Worm (Caenorhabditis elegans) whole organism, L4/young adult: ENCODE results near the gene xbp-1.

ENCODE experiments used
- W03F9.2 ChIP-seq: fragments of 150-350 bp; optimal IDR thresholded peaks from 2 replicates; lab custom pipeline; 2014; ENCODE audit warnings: missing biosample characterization, missing genetic modification characterization
- dao-5 ChIP-seq: sonication (generic microtip); optimal IDR thresholded peaks from 2 replicates; lab custom pipeline; 2016; ENCODE audit warnings: missing genotype, missing genetic modification characterization, moderate library complexity, missing compliant biosample characterization
- him-1 ChIP-seq: sonication (generic microtip); optimal IDR thresholded peaks from 2 replicates; lab custom pipeline; 2016; ENCODE audit warnings: missing genotype, missing genetic modification reagents, missing genetic modification characterization, missing compliant biosample characterization

The xbp-1 gene

ce11 chrIII:4193659-4194103 lies at the start of gene xbp-1:
xbp-1 (plus strand) TSS chrIII:4193809.
- TF ChIP-seq dao-5 (no peak), him-1 (tag; lab: Kevin White, UChicago) (peak; percentile 63), W03F9.2 (tag; lab: Kevin White, UChicago) (peak; percentile 84)

DNA sequence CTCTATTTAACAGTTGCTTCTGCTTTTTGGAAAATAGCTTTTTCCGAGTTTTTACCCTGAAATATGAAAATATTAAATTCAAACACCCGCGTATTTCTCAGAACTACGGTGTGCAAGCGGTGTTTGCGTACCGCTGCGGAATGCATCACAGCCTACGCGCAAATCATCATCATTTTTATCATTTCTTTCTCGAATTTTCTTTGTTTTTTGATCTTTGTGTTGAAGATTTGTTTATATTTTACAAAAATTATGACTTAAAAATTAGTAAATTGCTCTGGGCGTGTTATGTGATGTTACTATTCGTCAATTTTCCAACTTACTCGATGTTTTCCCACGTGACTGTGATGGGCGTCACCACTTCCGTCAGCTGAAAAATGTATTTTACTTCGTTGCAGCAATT lies 42.7 kb upstream of the xbp-1 start:
- TF ChIP-seq W03F9.2 (tag; lab: Kevin White, UChicago) (peak; percentile 73), him-1 (tag; lab: Kevin White, UChicago) (no peak), dao-5 (no peak)

DNA sequence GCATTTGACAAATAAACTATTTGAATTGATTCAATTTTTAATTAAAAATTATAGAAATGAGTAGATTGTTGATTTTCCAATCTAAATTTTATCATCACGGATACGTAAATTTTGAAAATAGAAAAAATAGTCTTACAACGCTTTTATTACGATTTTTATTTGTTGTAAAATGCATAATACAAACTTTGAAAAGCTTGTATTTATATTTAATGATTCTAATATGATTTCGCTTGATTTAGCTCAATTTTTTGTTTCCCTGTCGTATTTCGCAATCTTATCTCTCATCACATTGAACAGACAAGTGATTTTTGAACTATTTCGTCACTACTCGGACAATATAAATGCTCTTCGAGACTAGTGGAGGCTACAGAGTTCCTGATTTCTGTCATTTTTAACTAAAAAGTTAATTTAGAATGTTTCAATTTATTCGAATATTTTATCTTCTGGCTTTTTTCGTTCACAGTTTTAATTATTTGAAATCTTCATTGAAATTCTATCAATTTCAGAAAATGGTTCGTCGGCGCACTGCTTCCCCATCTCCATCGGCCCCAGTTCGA lies 42.0 kb upstream of the xbp-1 start, which contains the start of the genes wht-3 and har-1:
Gene wht-3 (minus strand): TSS at position 51 of the 557 bp plus-strand sequence.
Gene har-1 (plus strand): TSS at position 507 of the 557 bp plus-strand sequence.
- no peak for TF ChIP-seq him-1 (tag; lab: Kevin White, UChicago)
- TF ChIP-seq W03F9.2 (tag; lab: Kevin White, UChicago) = no peak
- TF ChIP-seq dao-5 = no peak

DNA sequence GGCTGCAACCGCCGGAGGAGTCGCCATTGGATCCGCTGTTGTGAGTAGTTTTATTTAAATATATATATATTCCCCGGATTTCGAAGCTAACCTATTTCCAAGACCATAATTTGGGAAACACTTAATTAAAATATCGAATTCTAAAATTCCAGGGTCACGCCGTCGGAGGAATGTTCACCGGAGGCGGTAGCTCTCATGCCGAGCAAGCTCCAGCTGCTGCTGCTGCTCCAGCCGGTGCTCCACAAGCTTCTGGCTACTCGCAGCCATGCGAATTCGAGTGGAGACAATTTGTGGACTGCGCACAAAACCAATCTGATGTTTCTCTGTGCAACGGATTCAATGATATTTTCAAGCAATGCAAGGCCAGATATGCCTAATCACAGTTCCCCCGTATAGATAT lies 41.3 kb upstream of the xbp-1 start:
- no peak for TF ChIP-seq dao-5
- TF ChIP-seq him-1 (tag; lab: Kevin White, UChicago) = no peak
- no peak for TF ChIP-seq W03F9.2 (tag; lab: Kevin White, UChicago)

DNA sequence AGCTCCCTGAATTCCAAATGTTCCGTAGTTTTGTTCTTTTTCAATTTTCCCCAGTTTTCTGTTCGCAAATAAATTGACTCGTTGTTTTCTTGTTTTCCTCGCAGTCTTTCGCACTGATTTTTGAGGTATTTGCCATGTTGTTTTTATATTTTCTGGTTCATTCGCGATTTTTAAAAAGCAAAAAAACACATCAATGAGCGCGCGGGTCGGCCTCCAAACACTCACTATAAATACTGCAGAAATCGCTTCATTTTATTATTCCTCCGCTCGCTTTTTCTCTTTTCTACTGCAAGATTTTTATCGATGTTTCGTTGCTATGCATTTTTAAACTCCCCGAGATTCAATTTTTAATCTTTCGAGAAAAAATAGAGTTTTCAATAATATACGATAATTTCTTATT lies 40.8 kb upstream of the xbp-1 start:
- no peak for TF ChIP-seq him-1 (tag; lab: Kevin White, UChicago)
- no peak for TF ChIP-seq W03F9.2 (tag; lab: Kevin White, UChicago)
- no peak for TF ChIP-seq dao-5

DNA sequence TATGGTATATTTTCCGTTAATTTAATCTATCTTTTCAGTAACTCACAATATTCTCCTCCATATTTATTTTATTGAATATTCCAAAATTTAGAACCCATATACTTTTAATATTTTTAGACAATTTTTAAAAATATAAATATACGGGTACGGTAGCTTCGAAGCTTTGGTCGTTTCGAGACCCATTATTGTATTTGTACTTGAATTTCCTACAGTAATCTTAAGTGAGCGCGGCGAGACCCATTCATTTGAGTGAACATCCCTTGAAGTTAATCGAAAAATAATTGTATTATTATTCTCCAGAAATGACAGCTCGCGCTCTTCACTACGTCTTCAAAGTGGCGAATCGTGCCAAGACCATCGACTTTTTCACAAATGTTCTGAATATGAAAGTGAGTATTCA lies 40.3 kb upstream of the xbp-1 start, which contains the start of gene glod-4:
Gene glod-4 (plus strand): TSS at position 301 of the 400 bp plus-strand sequence.
- TF ChIP-seq dao-5 (no peak), W03F9.2 (tag; lab: Kevin White, UChicago) (no peak)

DNA sequence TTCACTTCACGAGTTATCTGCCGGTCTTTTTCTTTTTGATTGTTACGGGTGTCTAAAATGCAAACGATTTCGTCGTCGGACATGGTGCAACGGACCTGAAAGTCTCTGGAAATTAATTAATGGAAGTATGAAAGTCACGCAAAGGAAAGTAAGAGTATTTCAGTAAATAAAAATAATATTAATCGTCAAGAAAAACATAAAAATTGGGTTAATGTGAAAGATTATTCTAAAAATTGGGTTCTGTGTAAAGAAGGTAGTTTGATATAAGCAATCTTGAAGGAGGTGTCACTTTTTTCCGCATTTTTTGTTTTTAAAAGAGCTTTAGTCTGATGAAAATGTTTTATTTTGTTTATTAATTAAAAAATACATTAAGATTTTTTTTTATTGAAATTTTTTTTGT lies 36.3 kb upstream of the xbp-1 start, which contains the start of gene C16C10.9:
Gene C16C10.9 (minus strand): TSS at position 101 of the 400 bp plus-strand sequence.
- TF ChIP-seq W03F9.2 (tag; lab: Kevin White, UChicago) (no peak), him-1 (tag; lab: Kevin White, UChicago) (no peak)

ce11 chrIII:4160937-4161336 lies 32.7 kb upstream of the xbp-1 start, which contains the start of gene C01G12.16:
C01G12.16 (plus strand) TSS chrIII:4161237.
- no peak for TF ChIP-seq him-1 (tag; lab: Kevin White, UChicago)
- no peak for TF ChIP-seq dao-5
- no peak for TF ChIP-seq W03F9.2 (tag; lab: Kevin White, UChicago)

ce11 chrIII:4164071-4164470 lies 29.5 kb upstream of the xbp-1 start, which contains the start of gene C16C10.8:
C16C10.8 (minus strand) TSS chrIII:4164171.
- TF ChIP-seq him-1 (tag; lab: Kevin White, UChicago) = no peak
- TF ChIP-seq dao-5 = no peak
- no peak for TF ChIP-seq W03F9.2 (tag; lab: Kevin White, UChicago)

DNA sequence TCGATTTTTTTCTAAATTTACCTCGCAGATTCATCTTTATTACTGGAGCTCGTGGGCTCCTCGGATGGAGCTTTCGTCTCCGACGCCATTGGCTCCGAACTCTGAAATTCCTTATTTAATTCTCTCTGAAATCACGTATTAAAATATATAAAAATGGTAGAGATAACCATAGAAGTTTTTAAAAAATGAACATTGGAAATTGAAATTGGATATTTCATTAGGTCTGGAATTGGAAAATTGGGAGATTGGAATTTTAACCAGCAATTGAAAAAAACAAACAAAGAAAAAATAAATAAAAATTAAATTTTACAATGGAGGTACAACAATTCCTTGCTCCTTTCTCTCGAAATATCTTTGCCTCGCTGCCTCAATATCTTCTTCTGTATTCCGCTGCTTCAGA lies 26.9 kb upstream of the xbp-1 start, which contains the start of gene rnf-5:
Gene rnf-5 (minus strand): TSS at position 101 of the 400 bp plus-strand sequence.
- TF ChIP-seq dao-5 (no peak), him-1 (tag; lab: Kevin White, UChicago) (no peak), W03F9.2 (tag; lab: Kevin White, UChicago) (no peak)

- no peak for TF ChIP-seq him-1 (tag; lab: Kevin White, UChicago)
- TF ChIP-seq dao-5 = no peak
- no peak for TF ChIP-seq W03F9.2 (tag; lab: Kevin White, UChicago)
Observed at ce11 chrIII:4168665-4169064, 24.9 kb upstream of the xbp-1 start, which contains the start of gene ccdc-55. ccdc-55 (minus strand) TSS chrIII:4168765.

DNA sequence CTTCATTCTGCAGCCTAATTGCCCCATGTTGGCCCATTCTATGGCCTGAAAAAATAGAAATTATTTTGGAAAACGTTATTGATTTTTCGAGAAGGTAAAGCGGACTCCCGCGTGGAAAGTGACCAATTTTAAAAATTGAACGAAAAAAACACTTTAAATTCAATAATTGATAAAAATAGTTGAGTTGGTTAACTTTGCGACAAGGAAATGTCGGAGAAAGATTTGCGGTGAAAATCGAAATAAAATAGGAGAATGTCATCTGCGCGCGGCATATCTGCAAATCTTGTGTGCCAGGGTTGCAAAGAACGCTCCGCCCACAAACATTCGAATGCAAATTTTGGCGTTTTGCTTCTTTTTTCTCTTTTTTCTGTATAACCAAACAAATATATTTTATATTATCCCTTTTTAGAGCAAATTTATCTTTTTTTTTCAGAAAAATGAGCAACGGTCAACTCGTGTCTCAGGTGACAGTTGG lies 22.7 kb upstream of the xbp-1 start, which contains the start of the genes rnf-121 and C16C10.4:
Gene rnf-121 (minus strand): TSS at position 51 of the 475 bp plus-strand sequence.
Gene C16C10.4 (plus strand): TSS at position 434 of the 475 bp plus-strand sequence.
- TF ChIP-seq dao-5 (peak; percentile 43), him-1 (tag; lab: Kevin White, UChicago) (peak; percentile 45), W03F9.2 (tag; lab: Kevin White, UChicago) (peak; percentile 69)

DNA sequence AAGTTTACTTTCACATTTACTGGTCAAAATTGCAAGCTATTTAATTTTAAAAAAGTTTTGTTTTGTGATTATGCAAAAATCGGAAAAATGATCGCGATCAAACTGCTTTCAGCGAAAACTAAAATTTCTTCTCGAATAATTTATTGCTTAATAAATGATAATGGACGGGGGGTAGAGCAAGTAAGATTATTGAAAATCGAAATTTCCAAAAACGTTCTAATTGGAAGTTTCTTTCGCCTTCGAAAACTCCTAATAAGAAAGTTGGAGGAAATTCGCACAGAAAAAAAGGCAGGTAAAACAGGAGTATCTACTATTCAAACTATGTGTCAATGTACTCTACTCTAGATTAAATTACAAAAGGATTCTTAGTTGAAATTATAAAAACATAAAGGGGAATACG lies 21.4 kb upstream of the xbp-1 start:
- TF ChIP-seq W03F9.2 (tag; lab: Kevin White, UChicago) (no peak), dao-5 (no peak), him-1 (tag; lab: Kevin White, UChicago) (no peak)

DNA sequence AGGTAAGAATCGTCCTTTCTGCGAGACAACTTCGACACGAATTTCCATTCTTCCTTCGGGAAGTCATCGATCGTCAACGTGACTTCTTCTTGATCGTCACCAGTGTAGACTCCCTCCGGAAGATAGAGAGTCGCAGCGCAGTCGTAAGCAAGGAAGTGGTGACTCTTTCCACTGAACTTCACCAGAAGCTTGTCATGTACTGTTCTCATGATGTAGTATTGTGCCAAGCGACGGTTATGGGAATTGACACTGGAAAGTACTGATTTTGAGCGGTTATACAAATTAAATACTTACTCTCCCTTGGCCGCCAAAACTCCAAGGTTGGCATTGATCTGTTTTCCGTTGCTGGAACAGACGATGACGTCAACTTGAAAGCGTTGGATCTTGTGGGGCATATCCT lies 18.1 kb upstream of the xbp-1 start:
- TF ChIP-seq W03F9.2 (tag; lab: Kevin White, UChicago) = no peak
- TF ChIP-seq him-1 (tag; lab: Kevin White, UChicago) = no peak
- no peak for TF ChIP-seq dao-5
